Fruit fly (Drosophila melanogaster) Kc167 (cell line): ENCODE results near the gene Boh2.

Source experiments
- Myc ChIP-seq: fragments of >200 bp; optimal IDR thresholded peaks from 2 replicates; lab custom pipeline; 2017; ENCODE audit warnings: missing external identifiers
- h ChIP-seq: fragments of >200 bp; optimal IDR thresholded peaks from 3 replicates; lab custom pipeline; 2018; ENCODE audit warnings: missing external identifiers
- psq ChIP-seq: fragments of >200 bp; optimal IDR thresholded peaks from 2 replicates; lab custom pipeline; 2017; ENCODE audit warnings: missing external identifiers

DNA sequence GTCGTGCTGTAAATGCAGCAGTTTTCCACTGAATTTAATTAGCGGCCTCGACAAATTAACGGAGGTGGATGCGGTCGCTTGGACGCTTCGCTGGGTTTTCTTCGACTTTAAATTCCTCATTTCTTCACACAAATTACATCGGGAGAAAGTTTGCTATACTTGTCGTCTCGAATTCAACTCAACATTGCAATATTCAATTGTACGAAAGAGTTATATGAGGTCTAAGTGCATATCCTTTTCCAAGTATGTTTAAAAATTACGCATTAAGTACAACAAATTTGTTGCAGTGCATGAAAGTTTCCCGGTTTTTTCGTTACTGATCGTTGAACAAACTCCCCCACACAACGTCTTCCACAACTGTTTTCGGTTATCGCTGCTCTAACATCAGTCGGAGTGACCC is 13.9 kb downstream of the Boh2 start:
- TF ChIP-seq Myc: no peak
- no peak for TF ChIP-seq h (lab: Kevin White, UChicago)
- TF ChIP-seq psq (lab: Kevin White, UChicago): no peak
